Fruit fly (Drosophila melanogaster) S2 (cell line): ENCODE data around the gene mRpL1.

Experiments used
- CG8478 ChIP-seq: fragments of >200 bp; optimal IDR thresholded peaks from 2 replicates; lab custom pipeline; 2018
- CTCF ChIP-seq, 2 experiments: fragments of >200 bp; optimal IDR thresholded peaks; 2 replicates each; lab custom pipeline; 2018

DNA sequence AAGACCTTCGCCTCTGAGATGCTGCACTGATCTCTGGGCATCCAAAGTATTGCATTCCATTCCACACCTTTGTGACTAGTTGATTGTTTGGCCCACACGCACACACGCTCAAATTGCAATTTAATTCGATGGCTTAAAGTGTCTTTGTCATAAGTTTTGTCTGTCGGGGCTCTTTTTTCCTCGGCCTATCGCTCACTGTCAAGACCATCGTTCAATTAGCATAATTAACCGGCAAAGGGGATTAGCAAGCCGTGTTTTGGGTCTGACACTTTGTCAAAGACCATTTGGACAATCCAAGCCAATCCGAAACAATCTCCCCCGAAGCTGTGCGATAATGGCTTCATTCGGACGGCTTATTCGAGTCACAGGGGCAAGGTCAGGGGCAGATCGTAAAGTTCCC lies 46.9 kb upstream of the mRpL1 start:
- TF ChIP-seq CG8478 (lab: Kevin White, UChicago) (no peak), CTCF (optimal IDR thresholded peaks at IDR 0.05; lab: Kevin White, UChicago) (no peak)
